Fruit fly (Drosophila melanogaster) whole organism, embryonic: ENCODE data around the gene CG1542.

Experiments
- Awh ChIP-seq: fragments of 200-800 bp; sonication (Bioruptor generic); IDR thresholded peaks from 2 replicates; pipeline ENCODE4, ENCODE4 v1.3.6; 2022; ENCODE audit warnings: missing biosample characterization, missing genetic modification characterization
- B-H1 ChIP-seq: fragments of 200-800 bp; sonication (Bioruptor generic); IDR thresholded peaks from 3 replicates; pipeline ENCODE4 v1.3.6; 2022; ENCODE audit warnings: missing biosample characterization, missing genetic modification characterization
- CG11247 ChIP-seq: fragments of 200-800 bp; sonication (Bioruptor generic); IDR thresholded peaks from 2 replicates; pipeline ENCODE4 v1.3.6; 2022; ENCODE audit warnings: missing biosample characterization, missing genetic modification characterization
- CG12769 ChIP-seq: fragments of 200-800 bp; sonication (Bioruptor generic); optimal IDR thresholded peaks from 2 replicates; lab custom pipeline; 2019; ENCODE audit warnings: missing biosample characterization, mild to moderate bottlenecking, missing genetic modification characterization, moderate library complexity
- CG12942 ChIP-seq: fragments of 200-800 bp; sonication (Bioruptor generic); optimal IDR thresholded peaks from 3 replicates; lab custom pipeline; 2016; ENCODE audit warnings: missing biosample characterization, missing genetic modification characterization
- CG15073 ChIP-seq: fragments of 200-800 bp; sonication (Bioruptor generic); optimal IDR thresholded peaks from 2 replicates; lab custom pipeline; 2016; ENCODE audit warnings: missing biosample characterization, missing genetic modification characterization
- CG15601 ChIP-seq: fragments of 200-800 bp; sonication (Bioruptor generic); optimal IDR thresholded peaks from 3 replicates; lab custom pipeline; 2019; ENCODE audit warnings: missing biosample characterization, mild to moderate bottlenecking, missing genetic modification characterization, moderate library complexity
- CG1647 ChIP-seq: fragments of 200-800 bp; sonication (Bioruptor generic); optimal IDR thresholded peaks from 3 replicates; lab custom pipeline; 2016; ENCODE audit warnings: missing biosample characterization, missing genetic modification characterization
- CG16815 ChIP-seq: fragments of 200-800 bp; sonication (Bioruptor generic); optimal IDR thresholded peaks from 3 replicates; lab custom pipeline; 2017; ENCODE audit warnings: missing biosample characterization, mild to moderate bottlenecking, missing genetic modification characterization
- CG16863 ChIP-seq: fragments of 200-800 bp; sonication (Bioruptor generic); optimal IDR thresholded peaks from 3 replicates; lab custom pipeline; 2016; ENCODE audit warnings: missing biosample characterization, missing genetic modification characterization
- CG17186 ChIP-seq: fragments of 200-800 bp; sonication (Bioruptor generic); optimal IDR thresholded peaks from 3 replicates; lab custom pipeline; 2017; ENCODE audit warnings: missing biosample characterization, missing genetic modification reagents, missing genetic modification characterization
- CG2678 ChIP-seq: fragments of 200-800 bp; sonication (Bioruptor generic); optimal IDR thresholded peaks from 3 replicates; lab custom pipeline; 2019; ENCODE audit warnings: missing biosample characterization, mild to moderate bottlenecking, missing genetic modification characterization, moderate library complexity
- CG30020 ChIP-seq: fragments of 200-800 bp; optimal IDR thresholded peaks from 2 replicates; lab custom pipeline; 2019; ENCODE audit warnings: missing biosample characterization, mild to moderate bottlenecking, missing genetic modification characterization, moderate library complexity
- CG33557 ChIP-seq: fragments of 200-800 bp; sonication (Bioruptor generic); optimal IDR thresholded peaks from 2 replicates; lab custom pipeline; 2019; ENCODE audit warnings: missing biosample characterization, mild to moderate bottlenecking, missing genetic modification characterization, moderate library complexity
- CG34422 ChIP-seq: fragments of 200-800 bp; sonication (Bioruptor generic); IDR thresholded peaks from 3 replicates; pipeline ENCODE4 v1.3.6; 2022; ENCODE audit warnings: missing biosample characterization, missing genetic modification characterization
- CG3838 ChIP-seq: fragments of 200-800 bp; sonication (Bioruptor generic); optimal IDR thresholded peaks from 3 replicates; lab custom pipeline; 2016; ENCODE audit warnings: missing biosample characterization, missing genetic modification characterization
- CG6854 ChIP-seq: fragments of 200-800 bp; sonication (Bioruptor generic); optimal IDR thresholded peaks from 3 replicates; lab custom pipeline; 2017; ENCODE audit warnings: missing biosample characterization, mild to moderate bottlenecking, missing genetic modification characterization
- CG7556 ChIP-seq: fragments of 200-800 bp; sonication (Bioruptor generic); optimal IDR thresholded peaks from 2 replicates; lab custom pipeline; 2017; ENCODE audit warnings: missing biosample characterization, mild to moderate bottlenecking, missing genetic modification characterization
- CG7987 ChIP-seq: fragments of 200-800 bp; sonication (Bioruptor generic); optimal IDR thresholded peaks from 2 replicates; lab custom pipeline; 2018; ENCODE audit warnings: missing biosample characterization, mild to moderate bottlenecking, missing genetic modification characterization, moderate library complexity
- CG8281 ChIP-seq: fragments of 200-800 bp; sonication (Bioruptor generic); optimal IDR thresholded peaks from 2 replicates; lab custom pipeline; 2018; ENCODE audit warnings: missing biosample characterization, mild to moderate bottlenecking, missing genetic modification characterization, moderate library complexity
- CHES-1-like ChIP-seq: fragments of 200-800 bp; sonication (Bioruptor generic); optimal IDR thresholded peaks from 2 replicates; lab custom pipeline; 2016; ENCODE audit warnings: missing biosample characterization, missing genetic modification characterization
- Doc2 ChIP-seq: fragments of 200-800 bp; sonication (Bioruptor generic); IDR thresholded peaks from 2 replicates; pipeline ENCODE4 v1.3.6; 2022; ENCODE audit warnings: missing biosample characterization, missing genetic modification characterization
- Dp ChIP-seq: fragments of 200-800 bp; sonication (Bioruptor generic); optimal IDR thresholded peaks from 2 replicates; lab custom pipeline; 2018; ENCODE audit warnings: missing biosample characterization, mild to moderate bottlenecking, missing genetic modification characterization, moderate library complexity
- Eip74EF ChIP-seq, 2 experiments: fragments of 200-800 bp in 1 of 2; fragments of >200 bp in 1 of 2; sonication (Bioruptor generic) in 1 of 2; optimal IDR thresholded peaks; 2 replicates each; lab custom pipeline; 2017 to 2019; ENCODE audit warnings: missing biosample characterization in 2 of 2, missing genetic modification characterization in 2 of 2, mild to moderate bottlenecking in 1 of 2, moderate library complexity in 1 of 2
- Fer1 ChIP-seq: fragments of 200-800 bp; sonication (Bioruptor generic); optimal IDR thresholded peaks from 2 replicates; lab custom pipeline; 2017; ENCODE audit warnings: missing biosample characterization, mild to moderate bottlenecking, missing genetic modification characterization
- HLH54F ChIP-seq: fragments of 200-800 bp; sonication (Bioruptor generic); optimal IDR thresholded peaks from 3 replicates; lab custom pipeline; 2016; ENCODE audit warnings: missing biosample characterization, missing genetic modification characterization
- Hr39 ChIP-seq: fragments of >200 bp; optimal IDR thresholded peaks from 2 replicates; lab custom pipeline; 2017
- Meics ChIP-seq: fragments of 200-800 bp; sonication (Bioruptor generic); optimal IDR thresholded peaks from 2 replicates; lab custom pipeline; 2017; ENCODE audit warnings: missing biosample characterization, mild to moderate bottlenecking, missing genetic modification characterization
- Six4 ChIP-seq: fragments of 200-800 bp; sonication (Bioruptor generic); optimal IDR thresholded peaks from 2 replicates; lab custom pipeline; 2016; ENCODE audit warnings: missing biosample characterization, missing genetic modification characterization
- Spps ChIP-seq: fragments of 200-800 bp; sonication (Bioruptor generic); optimal IDR thresholded peaks from 2 replicates; lab custom pipeline; 2018; ENCODE audit warnings: missing biosample characterization, mild to moderate bottlenecking, missing genetic modification characterization
- Sry-δ ChIP-seq: fragments of 200-800 bp; sonication (Bioruptor generic); optimal IDR thresholded peaks from 2 replicates; lab custom pipeline; 2016; ENCODE audit warnings: missing biosample characterization, missing genetic modification characterization
- cg ChIP-seq: fragments of 200-800 bp; sonication (Bioruptor generic); optimal IDR thresholded peaks from 3 replicates; lab custom pipeline; 2019; ENCODE audit warnings: missing biosample characterization, mild to moderate bottlenecking, missing genetic modification characterization, moderate library complexity
- chm ChIP-seq: fragments of 200-800 bp; sonication (Bioruptor generic); IDR thresholded peaks from 2 replicates; pipeline ENCODE4 v1.3.6; 2022; ENCODE audit warnings: missing biosample characterization, missing genetic modification characterization
- croc ChIP-seq: fragments of 200-800 bp; sonication (Bioruptor generic); conservative IDR thresholded peaks from 3 replicates; pipeline ENCODE4 v1.3.6; 2022; ENCODE audit warnings: missing biosample characterization, missing genetic modification characterization
- dpn ChIP-seq, 2 experiments: fragments of 200-800 bp; sonication (Bioruptor generic); optimal IDR thresholded peaks; 3 replicates each; lab custom pipeline; 2016; ENCODE audit warnings: missing biosample characterization in 2 of 2, missing genetic modification characterization in 2 of 2
- fu2 ChIP-seq: fragments of 200-800 bp; sonication (Bioruptor generic); optimal IDR thresholded peaks from 2 replicates; lab custom pipeline; 2016; ENCODE audit warnings: missing biosample characterization, missing genetic modification characterization
- ham ChIP-seq: fragments of 200-800 bp; sonication (Bioruptor generic); IDR thresholded peaks from 2 replicates; pipeline ENCODE4 v1.3.6; 2022; ENCODE audit warnings: missing biosample characterization, missing genetic modification characterization
- lilli ChIP-seq: fragments of 200-800 bp; sonication (Bioruptor generic); optimal IDR thresholded peaks from 3 replicates; lab custom pipeline; 2016; ENCODE audit warnings: missing biosample characterization, missing genetic modification characterization
- luna ChIP-seq: fragments of 200-800 bp; sonication (Bioruptor generic); optimal IDR thresholded peaks from 2 replicates; lab custom pipeline; 2016; ENCODE audit warnings: missing biosample characterization, missing genetic modification characterization
- nmo ChIP-seq: fragments of 200-800 bp; sonication (Bioruptor generic); optimal IDR thresholded peaks from 2 replicates; lab custom pipeline; 2018; ENCODE audit warnings: missing biosample characterization, mild to moderate bottlenecking, missing genetic modification characterization, moderate library complexity
- nom ChIP-seq: fragments of 200-800 bp; sonication (Bioruptor generic); optimal IDR thresholded peaks from 2 replicates; lab custom pipeline; 2017; ENCODE audit warnings: missing biosample characterization, missing genetic modification characterization, mild to moderate bottlenecking, moderate library complexity, missing genetic modification reagents
- otp ChIP-seq: fragments of 200-800 bp; sonication (Bioruptor generic); IDR thresholded peaks from 3 replicates; pipeline ENCODE4, ENCODE4 v1.3.6; 2022; ENCODE audit warnings: missing biosample characterization, missing genetic modification characterization
- pzg ChIP-seq: fragments of 200-800 bp; sonication (Bioruptor generic); optimal IDR thresholded peaks from 3 replicates; lab custom pipeline; 2018; ENCODE audit warnings: missing biosample characterization, mild to moderate bottlenecking, missing genetic modification characterization, moderate library complexity
- rib ChIP-seq: fragments of 200-800 bp; sonication (Bioruptor generic); IDR thresholded peaks from 2 replicates; pipeline ENCODE4 v1.3.6; 2022; ENCODE audit warnings: missing biosample characterization, missing genetic modification characterization
- tup ChIP-seq: fragments of 200-800 bp; sonication (Bioruptor generic); optimal IDR thresholded peaks from 2 replicates; lab custom pipeline; 2016; ENCODE audit warnings: missing biosample characterization, mild to moderate bottlenecking, missing genetic modification characterization, moderate library complexity
- unc-4 ChIP-seq: fragments of 200-800 bp; sonication (Bioruptor generic); IDR thresholded peaks from 2 replicates; pipeline ENCODE4 v1.3.6; 2022; ENCODE audit warnings: missing biosample characterization, missing genetic modification characterization; ENCODE audit not compliant: partially characterized antibody

The CG1542 gene

DNA sequence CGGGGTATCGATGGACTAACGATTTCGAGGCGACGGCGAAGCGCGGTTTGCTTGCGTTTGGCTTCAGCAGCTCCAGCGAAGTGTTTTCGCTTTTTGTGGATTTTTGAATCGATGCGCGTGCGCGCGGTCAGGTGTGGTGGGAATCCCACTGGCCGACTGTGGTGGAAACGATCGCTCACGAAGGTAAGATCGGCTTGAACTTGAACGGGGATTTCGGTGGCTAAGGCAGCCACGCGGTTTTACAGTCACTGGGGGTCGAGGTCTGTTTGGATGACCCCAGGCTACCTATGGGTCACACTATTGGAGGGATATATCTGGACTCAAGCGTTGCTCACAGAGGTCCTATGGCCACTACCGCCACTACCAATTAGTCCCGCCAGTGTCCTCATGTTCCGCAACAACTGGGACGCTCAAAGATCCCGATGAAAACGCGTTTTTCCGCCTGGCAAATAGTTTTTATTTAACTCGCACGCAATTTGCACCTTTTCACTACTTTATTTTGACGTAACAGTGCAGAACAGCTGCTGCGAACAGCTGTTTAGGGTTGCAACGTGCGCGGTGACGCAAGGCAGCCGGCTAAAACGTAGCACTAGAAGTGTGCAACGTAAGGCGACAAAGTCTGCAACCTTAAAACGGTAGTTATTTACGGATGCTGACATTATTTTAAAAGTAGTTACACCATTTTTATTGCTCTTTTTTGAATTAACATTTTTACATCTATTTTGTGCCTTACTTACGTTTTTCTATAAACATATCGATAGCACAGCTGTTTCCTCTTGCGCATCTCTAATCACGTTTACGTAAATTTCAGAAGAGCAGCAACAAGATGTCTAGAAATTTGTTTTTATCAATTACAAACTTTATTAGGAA, 39.1 kb downstream of the CG1542 start, which contains the start of the genes qless and mRpL32 (continued):
- no peak for TF ChIP-seq cg (GFP tag; lab: Kevin White, UChicago)
- TF ChIP-seq B-H1, result peak; percentile 80
- peak; percentile 64 for TF ChIP-seq Six4 (GFP tag; lab: Kevin White, UChicago)
- no peak for TF ChIP-seq tup
- no peak for TF ChIP-seq CG7556 (GFP tag; lab: Kevin White, UChicago)
- TF ChIP-seq HLH54F (GFP tag; lab: Kevin White, UChicago), result peak; percentile 58
- no peak for TF ChIP-seq CG15073 (GFP tag; lab: Kevin White, UChicago)
- peak; percentile 92 for TF ChIP-seq CG34422 (GFP tag; lab: Robert Waterston, UW)
- TF ChIP-seq rib (GFP tag; lab: Robert Waterston, UW), result no peak
- TF ChIP-seq fu2, result peak; percentile 59
- TF ChIP-seq ham (GFP tag; lab: Robert Waterston, UW), result no peak
- no peak for TF ChIP-seq nom
- TF ChIP-seq CG33557, result no peak
- no peak for TF ChIP-seq CG16815 (GFP tag; lab: Kevin White, UChicago)
- TF ChIP-seq CG2678 (tag; lab: Kevin White, UChicago), result no peak
- TF ChIP-seq Fer1, result peak; percentile 28
- TF ChIP-seq CG8281 (tag; lab: Kevin White, UChicago), result no peak
- peak; percentile 15 for TF ChIP-seq CG30020 (tag; lab: Kevin White, UChicago)
- TF ChIP-seq Awh (GFP tag; lab: Robert Waterston, UW), result peak; percentile 76
- TF ChIP-seq CG12769 (tag; lab: Kevin White, UChicago), result peak; percentile 31
- peak; percentile 45 to 68 for TF ChIP-seq dpn (GFP tag; optimal IDR thresholded peaks at IDR 0.05; lab: Kevin White, UChicago)
- peak; percentile 82 for TF ChIP-seq CG11247
- no peak for TF ChIP-seq luna
- TF ChIP-seq CG17186 (GFP tag; lab: Kevin White, UChicago), result peak; percentile 78
- TF ChIP-seq otp (GFP tag; lab: Robert Waterston, UW), result no peak
- TF ChIP-seq CG12942 (GFP tag; lab: Kevin White, UChicago), result no peak
- TF ChIP-seq Hr39 (lab: Kevin White, UChicago), result no peak
- peak; percentile 58 for TF ChIP-seq CHES-1-like (GFP tag; lab: Kevin White, UChicago)
- peak; percentile 50 for TF ChIP-seq Dp (GFP tag; lab: Kevin White, UChicago)
- peak; percentile 71 for TF ChIP-seq nmo
- TF ChIP-seq CG7987 (GFP tag; lab: Kevin White, UChicago), result peak; percentile 25
- TF ChIP-seq Spps (tag; lab: Kevin White, UChicago), result peak; percentile 26
- no peak for TF ChIP-seq Doc2
- TF ChIP-seq CG16863 (GFP tag; lab: Kevin White, UChicago), result peak; percentile 21
- peak; percentile 70 for TF ChIP-seq lilli (GFP tag; lab: Kevin White, UChicago)
- TF ChIP-seq Sry-δ, result peak; percentile 94
- no peak for TF ChIP-seq CG15601 (tag; lab: Kevin White, UChicago)
- no peak for TF ChIP-seq Meics
- TF ChIP-seq pzg (GFP tag; lab: Kevin White, UChicago), result peak; percentile 66
- TF ChIP-seq chm, result no peak
- peak; percentile 71 for TF ChIP-seq croc (GFP tag; lab: Robert Waterston, UW)
- TF ChIP-seq CG6854, result no peak
- peak; percentile 61 for TF ChIP-seq CG1647 (GFP tag; lab: Kevin White, UChicago)
- no peak for TF ChIP-seq CG3838 (GFP tag; lab: Kevin White, UChicago)
- no peak for TF ChIP-seq Eip74EF (GFP tag; optimal IDR thresholded peaks at IDR 0.05; lab: Kevin White, UChicago)
- peak; percentile 83 for TF ChIP-seq unc-4 (GFP tag; lab: Robert Waterston, UW)
